Worm (Caenorhabditis elegans) whole organism, L4 larva: Measurements from ENCODE around the gene abcf-3.

Experiments
- D1046.2 ChIP-seq: fragments of 200-800 bp; sonication (Bioruptor generic); IDR thresholded peaks from 2 replicates; pipeline ENCODE4 v1.3.6; 2022; ENCODE audit warnings: missing genetic modification characterization, missing compliant biosample characterization
- ceh-28 ChIP-seq: fragments of 150-350 bp; optimal IDR thresholded peaks from 2 replicates; lab custom pipeline; 2014; ENCODE audit warnings: missing biosample characterization, missing genetic modification reagents, missing genetic modification characterization
- dpl-1 ChIP-seq: fragments of 150-350 bp; optimal IDR thresholded peaks from 2 replicates; lab custom pipeline; 2014; ENCODE audit warnings: missing biosample characterization, missing genetic modification reagents, missing genetic modification characterization
- tag-97 ChIP-seq: fragments of 200-800 bp; sonication (Bioruptor generic); IDR thresholded peaks from 2 replicates; pipeline ENCODE4 v1.3.6; 2022; ENCODE audit warnings: missing genetic modification characterization, missing compliant biosample characterization

ce11 chrIII:6138457-6138856, 34.7 kb upstream of the abcf-3 start:
- no peak for TF ChIP-seq ceh-28
- TF ChIP-seq dpl-1 (GFP tag; lab: Kevin White, UChicago) = no peak
- no peak for TF ChIP-seq D1046.2 (GFP tag; lab: Robert Waterston, UW)
- TF ChIP-seq tag-97 (GFP tag; lab: Robert Waterston, UW) = no peak
